3 fruit fly cellular contexts compared by ENCODE assay signal in the genomic region with DNA sequence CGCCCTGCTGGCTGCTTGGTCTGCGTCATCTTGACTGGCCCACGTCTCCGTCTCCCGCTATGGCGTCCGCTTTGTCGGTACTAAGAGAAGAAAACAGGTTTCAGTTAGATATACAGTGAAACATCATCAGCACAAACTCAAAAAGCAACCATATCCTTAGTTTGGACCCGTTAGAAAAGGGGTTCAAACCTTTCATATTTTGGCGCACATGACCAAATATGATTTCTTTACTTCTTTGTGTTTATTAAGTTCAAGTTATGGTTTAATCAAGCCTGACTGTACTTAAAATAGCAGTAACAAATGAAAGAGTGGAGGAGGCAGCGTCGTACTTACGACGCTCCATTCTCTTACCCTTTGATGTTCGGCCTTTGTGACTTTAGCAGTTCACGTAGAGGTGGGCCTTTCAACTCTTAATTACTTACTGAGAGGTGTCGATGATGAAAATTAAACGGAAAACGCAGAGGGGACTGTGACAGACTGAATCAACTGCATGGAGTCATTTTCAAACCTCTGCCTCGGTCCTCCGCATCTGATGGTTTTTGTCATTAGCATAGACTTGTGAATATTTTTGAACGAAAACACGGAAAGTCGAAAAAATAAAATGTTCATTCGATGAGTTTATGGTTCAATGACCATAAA.
A peak's percentile ranks its signal among the peaks of the same experiment; 100 is the strongest.
TF ChIP-seq lines count a peak whose summit lies in the region.

No protein-coding gene starts in this region.

TF ChIP-seq in whole organism, embryonic, 481 proteins besides CTCF, POLR2A, EP300 and RAD21 (continued from another document and continues in another):
- peak; percentile 70 for TF ChIP-seq CG9609 (GFP tag; optimal IDR thresholded peaks at IDR 0.05; lab: Kevin White, UChicago)
- peak; percentile 83; the same call in 2 of the 3 replicates for TF ChIP-seq B-H1 (GFP tag; IDR thresholded peaks at IDR 0.05; lab: Robert Waterston, UW)
- TF ChIP-seq D19B (GFP tag; optimal IDR thresholded peaks at IDR 0.05; lab: Kevin White, UChicago) = peak; percentile 57
- peak; percentile 82 for TF ChIP-seq CG12219 (GFP tag; optimal IDR thresholded peaks at IDR 0.05; lab: Kevin White, UChicago)
- TF ChIP-seq Poxn (GFP tag; IDR thresholded peaks at IDR 0.05; lab: Robert Waterston, UW) = no peak
- TF ChIP-seq CG3838 (GFP tag; optimal IDR thresholded peaks at IDR 0.05; lab: Kevin White, UChicago) = peak; percentile 48
- peak; percentile 88 for TF ChIP-seq gem (tag; optimal IDR thresholded peaks at IDR 0.05; lab: Kevin White, UChicago)
- TF ChIP-seq slp2 (GFP tag; optimal IDR thresholded peaks at IDR 0.05; lab: Kevin White, UChicago) = peak; percentile 52
- peak; percentile 47 for TF ChIP-seq CG14710 (tag; optimal IDR thresholded peaks at IDR 0.05; lab: Kevin White, UChicago)
- TF ChIP-seq Blimp-1 (GFP tag; optimal IDR thresholded peaks at IDR 0.05; lab: Kevin White, UChicago) = peak; percentile 80
- TF ChIP-seq Opbp (GFP tag; IDR thresholded peaks at IDR 0.05; lab: Robert Waterston, UW; ENCODE audit: partially characterized antibody) = no peak
- peak; percentile 81 for TF ChIP-seq CG30403 (GFP tag; optimal IDR thresholded peaks at IDR 0.05; lab: Kevin White, UChicago)
- no peak for TF ChIP-seq CG34224 (GFP tag; IDR thresholded peaks at IDR 0.05; lab: Robert Waterston, UW; ENCODE audit: partially characterized antibody)
- TF ChIP-seq kay (GFP tag; optimal IDR thresholded peaks at IDR 0.05; lab: Kevin White, UChicago) = peak; percentile 85
- TF ChIP-seq CG7786 (GFP tag; optimal IDR thresholded peaks at IDR 0.05; lab: Kevin White, UChicago) = peak; percentile 84
- peak; percentile 48 for TF ChIP-seq CG2202 (tag; optimal IDR thresholded peaks at IDR 0.05; lab: Kevin White, UChicago)
- TF ChIP-seq Bteb2 (GFP tag; optimal IDR thresholded peaks at IDR 0.05; lab: Kevin White, UChicago) = peak; percentile 83
- TF ChIP-seq NFAT (GFP tag; IDR thresholded peaks at IDR 0.05; lab: Robert Waterston, UW) = peak; percentile 82
- peak; percentile 87 for TF ChIP-seq CG6689 (GFP tag; IDR thresholded peaks at IDR 0.05; lab: Robert Waterston, UW)
- peak; percentile 52 for TF ChIP-seq croc (GFP tag; conservative IDR thresholded peaks at IDR 0.05; lab: Robert Waterston, UW)
- peak; percentile 75 for TF ChIP-seq Hsf (GFP tag; optimal IDR thresholded peaks at IDR 0.05; lab: Kevin White, UChicago)
- TF ChIP-seq CG6813 (GFP tag; optimal IDR thresholded peaks at IDR 0.05; lab: Kevin White, UChicago) = peak; percentile 81
- no peak for TF ChIP-seq Stat92E (GFP tag; optimal IDR thresholded peaks at IDR 0.05; lab: Kevin White, UChicago)
- peak; percentile 92 for TF ChIP-seq lab (GFP tag; optimal IDR thresholded peaks at IDR 0.05; lab: Kevin White, UChicago)
- peak; percentile 64 for TF ChIP-seq CG4404 (GFP tag; IDR thresholded peaks at IDR 0.05; lab: Robert Waterston, UW)
- peak; percentile 76 for TF ChIP-seq phol (tag; optimal IDR thresholded peaks at IDR 0.05; lab: Kevin White, UChicago)
- TF ChIP-seq ken (GFP tag; IDR thresholded peaks at IDR 0.05; lab: Robert Waterston, UW) = peak; percentile 88
- TF ChIP-seq ara (GFP tag; IDR thresholded peaks at IDR 0.05; lab: Robert Waterston, UW) = peak; percentile 75; the same call in 1 of the 2 replicates
- peak; percentile 66 for TF ChIP-seq CG11723 (GFP tag; optimal IDR thresholded peaks at IDR 0.05; lab: Kevin White, UChicago)
- TF ChIP-seq Asciz (GFP tag; optimal IDR thresholded peaks at IDR 0.05; lab: Kevin White, UChicago) = peak; percentile 70
- no peak for TF ChIP-seq Deaf1 (tag; optimal IDR thresholded peaks at IDR 0.05; lab: Kevin White, UChicago)
- TF ChIP-seq Hey (tag; optimal IDR thresholded peaks at IDR 0.05; lab: Kevin White, UChicago) = no peak
- peak; percentile 51 for TF ChIP-seq Atf3 (GFP tag; optimal IDR thresholded peaks at IDR 0.05; lab: Kevin White, UChicago)
- no peak for TF ChIP-seq ac (GFP tag; optimal IDR thresholded peaks at IDR 0.05; lab: Kevin White, UChicago)
- peak; percentile 93 for TF ChIP-seq Rfx (GFP tag; IDR thresholded peaks at IDR 0.05; lab: Robert Waterston, UW)
- TF ChIP-seq vfl (GFP tag; optimal IDR thresholded peaks at IDR 0.05; lab: Kevin White, UChicago) = peak; percentile 50
- TF ChIP-seq Dbx (GFP tag; IDR thresholded peaks at IDR 0.05; lab: Robert Waterston, UW) = peak; percentile 85
- peak; percentile 76 for TF ChIP-seq ttk (GFP tag; IDR thresholded peaks at IDR 0.05; lab: Robert Waterston, UW)
- peak; percentile 81 for TF ChIP-seq E2f1 (GFP tag; IDR thresholded peaks at IDR 0.05; lab: Robert Waterston, UW)
- no peak for TF ChIP-seq pzg (GFP tag; optimal IDR thresholded peaks at IDR 0.05; lab: Kevin White, UChicago)
- peak; percentile 59 for TF ChIP-seq emc (GFP tag; optimal IDR thresholded peaks at IDR 0.05; lab: Kevin White, UChicago)

TF ChIP-seq in whole organism, prepupa, 60 proteins besides CTCF, POLR2A, EP300 and RAD21 (continued from another document):
- peak; percentile 92 for TF ChIP-seq topi (GFP tag; optimal IDR thresholded peaks at IDR 0.05; lab: Kevin White, UChicago)
- TF ChIP-seq CG34406 (GFP tag; optimal IDR thresholded peaks at IDR 0.05; lab: Kevin White, UChicago) = peak; percentile 84
- peak; percentile 94 for TF ChIP-seq Lpt (GFP tag; optimal IDR thresholded peaks at IDR 0.05; lab: Kevin White, UChicago)
- TF ChIP-seq CG8119 (GFP tag; IDR thresholded peaks at IDR 0.05; lab: Robert Waterston, UW) = peak; percentile 95
- TF ChIP-seq fd59A (GFP tag; optimal IDR thresholded peaks at IDR 0.05; lab: Kevin White, UChicago) = peak; percentile 85
- peak; percentile 94 for TF ChIP-seq CG32006 (GFP tag; optimal IDR thresholded peaks at IDR 0.05; lab: Kevin White, UChicago)
- TF ChIP-seq lz (GFP tag; optimal IDR thresholded peaks at IDR 0.05; lab: Kevin White, UChicago) = peak; percentile 90
- TF ChIP-seq CG11762 (GFP tag; optimal IDR thresholded peaks at IDR 0.05; lab: Kevin White, UChicago; ENCODE audit: insufficient read depth) = peak; percentile 84
- peak; percentile 56 for TF ChIP-seq Hr38 (GFP tag; optimal IDR thresholded peaks at IDR 0.05; lab: Kevin White, UChicago)
- peak; percentile 95 for TF ChIP-seq Sox14 (GFP tag; optimal IDR thresholded peaks at IDR 0.05; lab: Kevin White, UChicago)
- peak; percentile 79 for TF ChIP-seq CG8632 (GFP tag; optimal IDR thresholded peaks at IDR 0.05; lab: Kevin White, UChicago)
- TF ChIP-seq dsx (GFP tag; optimal IDR thresholded peaks at IDR 0.05; lab: Kevin White, UChicago; ENCODE audit: poor library complexity, severe bottlenecking) = peak; percentile 89
- peak; percentile 78 for TF ChIP-seq Sox15 (GFP tag; optimal IDR thresholded peaks at IDR 0.05; lab: Kevin White, UChicago)
- peak; percentile 42 for TF ChIP-seq fkh (GFP tag; optimal IDR thresholded peaks at IDR 0.05; lab: Kevin White, UChicago)
- peak; percentile 90 for TF ChIP-seq CG6792 (GFP tag; optimal IDR thresholded peaks at IDR 0.05; lab: Kevin White, UChicago)
- peak; percentile 85 to 91 for TF ChIP-seq salr (GFP tag; optimal IDR thresholded peaks at IDR 0.05; lab: Kevin White, UChicago)
- TF ChIP-seq CG6276 (GFP tag; optimal IDR thresholded peaks at IDR 0.05; lab: Kevin White, UChicago) = no peak
- TF ChIP-seq CG3919 (GFP tag; optimal IDR thresholded peaks at IDR 0.05; lab: Kevin White, UChicago) = peak; percentile 96
- TF ChIP-seq Gug (GFP tag; IDR thresholded peaks at IDR 0.05; lab: Robert Waterston, UW) = peak; percentile 87
- peak; percentile 91 for TF ChIP-seq Sox102F (GFP tag; optimal IDR thresholded peaks at IDR 0.05; lab: Kevin White, UChicago)
- TF ChIP-seq Eip93F (GFP tag; optimal IDR thresholded peaks at IDR 0.05; lab: Kevin White, UChicago) = peak; percentile 57
- TF ChIP-seq svp (GFP tag; lab: Kevin White, UChicago) = peak; percentile 92
- peak; percentile 85 for TF ChIP-seq spab (GFP tag; optimal IDR thresholded peaks at IDR 0.05; lab: Kevin White, UChicago)
- peak; percentile 78 for TF ChIP-seq CG9139 (GFP tag; optimal IDR thresholded peaks at IDR 0.05; lab: Kevin White, UChicago)
- TF ChIP-seq pdm3 (GFP tag; optimal IDR thresholded peaks at IDR 0.05; lab: Kevin White, UChicago) = peak; percentile 91
- TF ChIP-seq Smox (GFP tag; optimal IDR thresholded peaks at IDR 0.05; lab: Kevin White, UChicago) = peak; percentile 88
- TF ChIP-seq vri (GFP tag; optimal IDR thresholded peaks at IDR 0.05; lab: Kevin White, UChicago) = peak; percentile 92
- TF ChIP-seq CG10631 (GFP tag; optimal IDR thresholded peaks at IDR 0.05; lab: Kevin White, UChicago) = peak; percentile 92
- peak; percentile 93 for TF ChIP-seq Met (GFP tag; optimal IDR thresholded peaks at IDR 0.05; lab: Kevin White, UChicago)
- peak; percentile 93 for TF ChIP-seq Ets96B (tag; optimal IDR thresholded peaks at IDR 0.05; lab: Kevin White, UChicago)
- TF ChIP-seq CG1621 (tag; optimal IDR thresholded peaks at IDR 0.05; lab: Kevin White, UChicago) = peak; percentile 86
- TF ChIP-seq CG6163 (GFP tag; IDR thresholded peaks at IDR 0.05; lab: Robert Waterston, UW) = peak; percentile 97
- TF ChIP-seq Eip78C (GFP tag; lab: Kevin White, UChicago) = peak; percentile 97
- TF ChIP-seq CG31627 (GFP tag; optimal IDR thresholded peaks at IDR 0.05; lab: Kevin White, UChicago) = peak; percentile 90
- TF ChIP-seq esn (GFP tag; optimal IDR thresholded peaks at IDR 0.05; lab: Kevin White, UChicago) = peak; percentile 94
- TF ChIP-seq CG6808 (GFP tag; optimal IDR thresholded peaks at IDR 0.05; lab: Kevin White, UChicago) = no peak
- peak; percentile 83 for TF ChIP-seq CG11902 (GFP tag; optimal IDR thresholded peaks at IDR 0.05; lab: Kevin White, UChicago)
- TF ChIP-seq dac (GFP tag; optimal IDR thresholded peaks at IDR 0.05; lab: Kevin White, UChicago) = peak; percentile 81
- peak; percentile 92 for TF ChIP-seq OdsH (GFP tag; optimal IDR thresholded peaks at IDR 0.05; lab: Kevin White, UChicago)
TF ChIP-seq in whole organism, prepupa: peak in this region for 57.

TF ChIP-seq in whole organism, wandering third instar larva, 38 proteins besides CTCF, POLR2A, EP300 and RAD21 (continued from another document):
- no peak for TF ChIP-seq Hr78 (GFP tag; optimal IDR thresholded peaks at IDR 0.05; lab: Kevin White, UChicago)
- TF ChIP-seq OdsH (GFP tag; optimal IDR thresholded peaks at IDR 0.05; lab: Kevin White, UChicago) = peak; percentile 96
- no peak for TF ChIP-seq Hr83 (GFP tag; optimal IDR thresholded peaks at IDR 0.05; lab: Kevin White, UChicago; ENCODE audit: poor library complexity, severe bottlenecking)
- TF ChIP-seq tai (GFP tag; optimal IDR thresholded peaks at IDR 0.05; lab: Kevin White, UChicago) = no peak
- TF ChIP-seq CrebA (GFP tag; optimal IDR thresholded peaks at IDR 0.05; lab: Kevin White, UChicago; ENCODE audit: borderline replicate concordance) = no peak
- TF ChIP-seq dl (GFP tag; optimal IDR thresholded peaks at IDR 0.05; lab: Kevin White, UChicago; ENCODE audit: insufficient read depth in 1 of 2, partially characterized antibody in 2 of 2) = no peak
- peak; percentile 95 for TF ChIP-seq rgr (GFP tag; optimal IDR thresholded peaks at IDR 0.05; lab: Kevin White, UChicago)
- peak; percentile 94 for TF ChIP-seq woc (GFP tag; optimal IDR thresholded peaks at IDR 0.05; lab: Kevin White, UChicago)
- peak; percentile 96 for TF ChIP-seq ey (GFP tag; optimal IDR thresholded peaks at IDR 0.05; lab: Kevin White, UChicago)
